Worm (Caenorhabditis elegans): ENCODE data around the gene nduf-11.

- TF ChIP-seq fkh-10 (GFP tag; optimal IDR thresholded peaks at IDR 0.05), result no peak
- no peak for TF ChIP-seq elt-2 (tag; optimal IDR thresholded peaks at IDR 0.05)
- no peak for TF ChIP-seq egl-27 (tag; optimal IDR thresholded peaks at IDR 0.05)
- TF ChIP-seq nhr-77 (tag; optimal IDR thresholded peaks at IDR 0.05), result no peak
- no peak for TF ChIP-seq R02D3.7 (tag; optimal IDR thresholded peaks at IDR 0.05)
- no peak for TF ChIP-seq pqm-1 (tag; optimal IDR thresholded peaks at IDR 0.05)
- TF ChIP-seq nhr-12 (tag; optimal IDR thresholded peaks at IDR 0.05), result no peak
- TF ChIP-seq tbx-2 (tag; optimal IDR thresholded peaks at IDR 0.05), result no peak
- no peak for TF ChIP-seq nhr-25 (tag; optimal IDR thresholded peaks at IDR 0.05)
- TF ChIP-seq nfya-1 (tag; optimal IDR thresholded peaks at IDR 0.05; ENCODE audit: insufficient read depth), result no peak
- no peak for TF ChIP-seq ama-1 (optimal IDR thresholded peaks at IDR 0.05)
- no peak for TF ChIP-seq nhr-237 (tag; optimal IDR thresholded peaks at IDR 0.05)
- TF ChIP-seq snpc-4 (tag; optimal IDR thresholded peaks at IDR 0.05), result no peak
Observed at ce11 chrII:11390865-11391264, 45.4 kb upstream of the nduf-11 start, which contains the start of gene shn-1.
